Fruit fly (Drosophila melanogaster) whole organism, pupa: ENCODE measurements around the gene CG31910.
A peak's percentile ranks its signal among the peaks of the same experiment; 100 is the strongest.

ENCODE experiments used
- CG10348 ChIP-seq: fragments of 200-800 bp; sonication (Bioruptor generic); IDR thresholded peaks from 2 replicates; pipeline ENCODE4 v1.3.6; 2022; ENCODE audit warnings: missing biosample characterization, missing genetic modification characterization
- CG12605 ChIP-seq: fragments of 200-800 bp; sonication (Bioruptor generic); IDR thresholded peaks from 2 replicates; pipeline ENCODE4 v1.3.6; 2022; ENCODE audit warnings: missing biosample characterization, missing genetic modification characterization
- CG13204 ChIP-seq: fragments of 200-800 bp; sonication (Bioruptor generic); optimal IDR thresholded peaks from 2 replicates; lab custom pipeline; 2018; ENCODE audit warnings: missing biosample characterization, mild to moderate bottlenecking, missing genetic modification characterization, moderate library complexity
- CG14655 ChIP-seq: fragments of 200-800 bp; sonication (Bioruptor generic); optimal IDR thresholded peaks from 3 replicates; lab custom pipeline; 2017; ENCODE audit warnings: mild to moderate bottlenecking, missing biosample characterization, missing genetic modification reagents, missing genetic modification characterization
- CG15710 ChIP-seq: fragments of 200-800 bp; sonication (Bioruptor generic); optimal IDR thresholded peaks from 2 replicates; lab custom pipeline; 2018; ENCODE audit warnings: missing biosample characterization, mild to moderate bottlenecking, missing genetic modification characterization, moderate library complexity
- CG17806 ChIP-seq: fragments of 200-800 bp; sonication (Bioruptor generic); optimal IDR thresholded peaks from 2 replicates; lab custom pipeline; 2018; ENCODE audit warnings: missing biosample characterization, mild to moderate bottlenecking, missing genetic modification characterization, moderate library complexity
- CG32121 ChIP-seq: fragments of 200-800 bp; sonication (Bioruptor generic); IDR thresholded peaks from 2 replicates; pipeline ENCODE4 v1.3.6; 2022; ENCODE audit warnings: missing biosample characterization, missing genetic modification characterization
- CG34367 ChIP-seq: fragments of 200-800 bp; sonication (Bioruptor generic); optimal IDR thresholded peaks from 2 replicates; lab custom pipeline; 2018; ENCODE audit warnings: missing biosample characterization, mild to moderate bottlenecking, missing genetic modification characterization
- CG4496 ChIP-seq: fragments of 200-800 bp; sonication (Bioruptor generic); IDR thresholded peaks from 3 replicates; pipeline ENCODE4 v1.3.6; 2022; ENCODE audit warnings: missing biosample characterization, missing genetic modification characterization
- CG8159 ChIP-seq: fragments of 200-800 bp; sonication (Bioruptor generic); optimal IDR thresholded peaks from 3 replicates; lab custom pipeline; 2018; ENCODE audit warnings: missing biosample characterization, mild to moderate bottlenecking, missing genetic modification characterization, moderate library complexity
- CG8301 ChIP-seq: fragments of 200-800 bp; sonication (Bioruptor generic); optimal IDR thresholded peaks from 2 replicates; lab custom pipeline; 2018; ENCODE audit warnings: missing biosample characterization, mild to moderate bottlenecking, missing genetic modification characterization
- CG9948 ChIP-seq: fragments of 200-800 bp; sonication (Bioruptor generic); optimal IDR thresholded peaks from 2 replicates; lab custom pipeline; 2018; ENCODE audit warnings: missing biosample characterization, mild to moderate bottlenecking, missing genetic modification characterization, moderate library complexity
- D1 ChIP-seq: fragments of 200-800 bp; sonication (Bioruptor generic); optimal IDR thresholded peaks from 2 replicates; lab custom pipeline; 2018; ENCODE audit warnings: missing biosample characterization, mild to moderate bottlenecking, missing genetic modification characterization, moderate library complexity
- EcR ChIP-seq: fragments of 200-800 bp; sonication (Bioruptor generic); optimal IDR thresholded peaks from 3 replicates; lab custom pipeline; 2019; ENCODE audit warnings: missing biosample characterization, missing genetic modification characterization, mild to moderate bottlenecking, moderate library complexity, missing genetic modification reagents
- Ets98B ChIP-seq: fragments of 200-800 bp; sonication (Bioruptor generic); IDR thresholded peaks from 2 replicates; pipeline ENCODE4 v1.3.6; 2022; ENCODE audit warnings: missing biosample characterization, missing genetic modification characterization
- Pif1A ChIP-seq: fragments of 200-800 bp; sonication (Bioruptor generic); optimal IDR thresholded peaks from 3 replicates; lab custom pipeline; 2016; ENCODE audit warnings: missing biosample characterization, missing genetic modification characterization
- Pif1B ChIP-seq: fragments of 200-800 bp; sonication (Bioruptor generic); optimal IDR thresholded peaks from 3 replicates; lab custom pipeline; 2016; ENCODE audit warnings: missing biosample characterization, missing genetic modification characterization
- Snoo ChIP-seq: fragments of 200-800 bp; sonication (Bioruptor generic); optimal IDR thresholded peaks from 3 replicates; lab custom pipeline; 2017; ENCODE audit warnings: missing biosample characterization, mild to moderate bottlenecking, missing genetic modification characterization, inconsistent platforms
- fd96Ca ChIP-seq: fragments of 200-800 bp; sonication (Bioruptor generic); IDR thresholded peaks from 3 replicates; pipeline ENCODE4 v1.3.6; 2022; ENCODE audit warnings: missing biosample characterization, missing genetic modification characterization
- gl ChIP-seq: fragments of 200-800 bp; sonication (Bioruptor generic); optimal IDR thresholded peaks from 2 replicates; lab custom pipeline; 2018; ENCODE audit warnings: missing biosample characterization, mild to moderate bottlenecking, missing genetic modification characterization
- rn ChIP-seq: fragments of 200-800 bp; sonication (Bioruptor generic); IDR thresholded peaks from 2 replicates; pipeline ENCODE4 v1.3.6; 2022; ENCODE audit warnings: missing biosample characterization, missing genetic modification characterization

Gene CG31910

DNA sequence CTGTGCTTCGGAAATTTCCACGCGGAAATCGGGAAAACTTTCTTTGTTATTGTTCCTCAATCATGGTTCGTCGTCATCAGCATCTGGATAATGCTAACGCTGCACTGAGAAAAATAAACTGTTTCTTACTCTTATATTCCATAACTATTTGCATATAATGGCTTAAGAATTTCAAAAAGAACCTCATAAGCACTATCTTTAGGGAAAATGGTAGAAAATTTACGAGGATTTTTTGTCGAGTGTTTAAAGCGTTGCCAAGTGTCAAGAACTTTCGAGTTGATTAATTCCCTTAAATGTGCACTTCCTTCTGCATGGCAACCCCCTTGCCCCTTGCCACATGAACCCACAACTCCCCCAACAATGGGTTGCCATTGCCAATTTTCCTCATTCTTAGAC is 42.5 kb upstream of the CG31910 start:
- TF ChIP-seq CG15710 (tag; lab: Kevin White, UChicago) (peak; percentile 43), CG8301 (tag; lab: Kevin White, UChicago) (peak; percentile 83), fd96Ca (GFP tag; lab: Robert Waterston, UW) (peak; percentile 60; the same call in 2 of the 3 replicates), rn (GFP tag; lab: Robert Waterston, UW) (no peak), CG8159 (peak; percentile 65), CG10348 (GFP tag; lab: Robert Waterston, UW) (no peak), CG12605 (no peak; the same call in 1 of the 2 replicates), CG17806 (tag; lab: Kevin White, UChicago) (peak; percentile 68), CG9948 (tag; lab: Kevin White, UChicago) (peak; percentile 71), CG34367 (peak; percentile 36), CG4496 (GFP tag; lab: Robert Waterston, UW) (peak; percentile 65; the same call in 1 of the 3 replicates), Pif1B (GFP tag; lab: Kevin White, UChicago) (peak; percentile 7), D1 (tag; lab: Kevin White, UChicago) (peak; percentile 8), gl (no peak), CG13204 (no peak), CG32121 (GFP tag; lab: Robert Waterston, UW) (no peak), CG14655 (GFP tag; lab: Kevin White, UChicago) (peak; percentile 75), Snoo (tag; lab: Kevin White, UChicago) (no peak), Pif1A (GFP tag; lab: Kevin White, UChicago) (peak; percentile 24), Ets98B (GFP tag; lab: Robert Waterston, UW) (peak; percentile 5; the same call in 1 of the 2 replicates), EcR (no peak)

DNA sequence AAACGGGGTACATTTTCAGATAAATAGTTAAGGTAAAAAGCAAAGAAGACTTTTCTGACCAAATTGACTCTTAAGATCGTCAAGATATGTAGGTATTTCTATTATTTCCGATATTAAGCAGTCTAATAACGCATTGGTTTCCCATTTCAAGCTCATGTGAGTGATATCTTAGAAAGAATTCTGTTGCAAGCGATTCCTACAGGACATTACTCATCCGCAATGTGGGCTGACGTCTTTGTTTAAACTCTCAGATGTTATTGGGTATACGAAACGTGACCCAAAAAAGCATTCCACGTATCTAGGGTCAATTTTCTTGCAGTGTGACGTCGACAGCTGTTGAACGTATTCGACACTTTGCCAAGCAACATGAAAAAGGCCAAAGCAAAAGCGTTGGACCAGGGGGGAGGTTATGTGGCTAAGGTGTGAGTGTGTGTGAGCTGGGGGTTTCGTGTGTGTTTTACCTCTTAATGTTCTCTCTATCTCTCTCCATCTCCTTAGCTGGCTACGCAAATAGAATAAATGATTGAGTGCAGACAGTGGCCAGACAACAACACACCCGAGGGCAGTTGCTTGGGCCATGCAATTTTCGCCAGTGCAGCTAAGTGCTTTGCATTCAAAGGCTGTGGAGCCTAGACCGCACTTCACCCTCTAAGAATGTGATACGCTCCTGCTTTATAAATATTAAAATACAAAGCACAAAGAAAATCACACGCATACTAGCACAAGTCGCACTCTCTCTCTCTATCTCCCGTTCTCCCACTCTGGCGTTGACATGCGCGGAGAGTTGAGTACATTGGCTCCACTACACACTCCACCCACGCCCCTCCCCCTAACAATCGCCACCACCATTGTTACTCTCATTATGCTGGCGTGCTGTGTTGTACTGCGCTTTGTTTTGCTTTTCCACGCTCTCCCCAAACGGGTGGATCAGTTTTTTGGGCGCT is 41.9 kb upstream of the CG31910 start:
- TF ChIP-seq fd96Ca (GFP tag; lab: Robert Waterston, UW) (peak; percentile 94), CG10348 (GFP tag; lab: Robert Waterston, UW) (peak; percentile 80), D1 (tag; lab: Kevin White, UChicago) (peak; percentile 91), gl (peak; percentile 52), Pif1B (GFP tag; lab: Kevin White, UChicago) (peak; percentile 86), CG13204 (peak; percentile 80), CG14655 (GFP tag; lab: Kevin White, UChicago) (peak; percentile 97), CG34367 (peak; percentile 85), Pif1A (GFP tag; lab: Kevin White, UChicago) (peak; percentile 93), EcR (peak; percentile 90), Snoo (tag; lab: Kevin White, UChicago) (peak; percentile 90), CG15710 (tag; lab: Kevin White, UChicago) (peak; percentile 94), rn (GFP tag; lab: Robert Waterston, UW) (peak; percentile 78), CG4496 (GFP tag; lab: Robert Waterston, UW) (peak; percentile 94), CG8159 (peak; percentile 95), CG12605 (peak; percentile 46; the same call in 1 of the 2 replicates), Ets98B (GFP tag; lab: Robert Waterston, UW) (peak; percentile 96), CG8301 (tag; lab: Kevin White, UChicago) (peak; percentile 97), CG17806 (tag; lab: Kevin White, UChicago) (peak; percentile 83), CG32121 (GFP tag; lab: Robert Waterston, UW) (peak; percentile 89), CG9948 (tag; lab: Kevin White, UChicago) (peak; percentile 93)

DNA sequence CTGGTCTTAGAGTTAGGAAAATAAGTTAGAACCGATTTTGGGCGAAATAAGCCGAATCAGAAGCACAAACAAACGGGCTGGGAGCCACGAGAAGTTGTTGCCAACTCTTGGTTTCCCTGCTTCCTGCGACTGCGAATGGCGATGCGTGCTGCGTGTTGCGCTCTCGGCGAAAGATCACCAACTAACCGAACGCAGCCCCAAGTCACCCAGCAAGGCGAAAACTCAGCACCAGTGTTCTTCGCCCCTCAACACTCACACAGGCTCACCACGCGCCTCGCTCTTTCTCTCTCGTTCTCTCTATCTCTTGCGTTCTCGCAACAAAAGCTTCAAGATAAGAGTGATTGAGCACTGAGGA is 41.2 kb upstream of the CG31910 start, which contains the start of gene nrv1:
TSS of gene nrv1 (minus strand) at position 188 of the 355 bp plus-strand sequence.
- peak; percentile 43; the same call in 1 of the 2 replicates for TF ChIP-seq CG12605
- no peak for TF ChIP-seq CG15710 (tag; lab: Kevin White, UChicago)

DNA sequence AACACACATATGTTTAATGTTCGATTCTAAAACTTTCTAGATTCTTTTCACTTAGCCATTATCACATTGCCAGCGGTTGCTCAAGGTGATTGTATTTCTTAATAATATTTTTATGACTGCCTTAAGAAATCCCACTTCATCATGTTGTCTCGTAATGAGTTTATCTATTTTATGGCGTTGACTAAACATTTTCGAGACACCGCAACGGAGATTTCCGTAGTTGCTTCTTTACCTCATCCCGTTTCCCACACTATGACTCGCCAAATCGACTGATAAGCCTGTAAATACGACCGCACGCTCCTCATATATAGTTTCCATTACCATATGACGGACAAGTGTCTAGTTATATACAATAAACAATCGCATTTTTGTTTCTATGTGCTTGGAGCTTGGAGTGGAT is 40.2 kb upstream of the CG31910 start:
- no peak for TF ChIP-seq CG10348 (GFP tag; lab: Robert Waterston, UW)
- no peak for TF ChIP-seq CG32121 (GFP tag; lab: Robert Waterston, UW)
- TF ChIP-seq CG17806 (tag; lab: Kevin White, UChicago): no peak
- no peak for TF ChIP-seq Ets98B (GFP tag; lab: Robert Waterston, UW)
- TF ChIP-seq Snoo (tag; lab: Kevin White, UChicago): no peak
- TF ChIP-seq D1 (tag; lab: Kevin White, UChicago): no peak
- TF ChIP-seq gl: no peak
- TF ChIP-seq Pif1A (GFP tag; lab: Kevin White, UChicago): no peak

DNA sequence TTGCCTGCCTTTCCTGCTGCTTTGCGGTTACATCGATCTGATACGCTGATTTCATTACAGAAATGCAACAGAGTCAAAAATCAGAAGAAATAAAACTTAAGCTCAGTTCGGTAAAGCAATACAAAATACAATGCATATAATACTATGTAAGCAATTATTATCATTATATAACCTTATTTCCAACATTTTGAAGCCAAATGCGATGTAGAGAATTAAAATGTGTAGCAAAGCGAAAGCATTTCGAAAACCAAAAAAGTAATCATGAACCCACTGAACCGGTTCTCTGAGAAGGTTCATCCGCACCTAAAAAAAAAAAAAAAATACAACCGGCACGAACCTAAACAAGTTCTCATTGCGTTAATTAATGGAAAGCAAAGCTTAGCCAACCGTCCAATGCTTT is 38.8 kb upstream of the CG31910 start:
- no peak for TF ChIP-seq Ets98B (GFP tag; lab: Robert Waterston, UW)
- TF ChIP-seq D1 (tag; lab: Kevin White, UChicago): no peak
- no peak for TF ChIP-seq CG4496 (GFP tag; lab: Robert Waterston, UW)
- no peak for TF ChIP-seq fd96Ca (GFP tag; lab: Robert Waterston, UW)
- TF ChIP-seq Pif1B (GFP tag; lab: Kevin White, UChicago): no peak
- no peak for TF ChIP-seq CG14655 (GFP tag; lab: Kevin White, UChicago)
- peak; percentile 22 for TF ChIP-seq EcR
- no peak for TF ChIP-seq CG8159
